Fruit fly (Drosophila melanogaster) whole organism, pupa: ENCODE data around the gene CG33172.

Experiments
- CG10348 ChIP-seq: fragments of 200-800 bp; sonication (Bioruptor generic); IDR thresholded peaks from 2 replicates; pipeline ENCODE4 v1.3.6; 2022; ENCODE audit warnings: missing biosample characterization, missing genetic modification characterization
- CG12605 ChIP-seq: fragments of 200-800 bp; sonication (Bioruptor generic); IDR thresholded peaks from 2 replicates; pipeline ENCODE4 v1.3.6; 2022; ENCODE audit warnings: missing biosample characterization, missing genetic modification characterization
- CG13204 ChIP-seq: fragments of 200-800 bp; sonication (Bioruptor generic); optimal IDR thresholded peaks from 2 replicates; lab custom pipeline; 2018; ENCODE audit warnings: missing biosample characterization, mild to moderate bottlenecking, missing genetic modification characterization, moderate library complexity
- CG14655 ChIP-seq: fragments of 200-800 bp; sonication (Bioruptor generic); optimal IDR thresholded peaks from 3 replicates; lab custom pipeline; 2017; ENCODE audit warnings: mild to moderate bottlenecking, missing biosample characterization, missing genetic modification reagents, missing genetic modification characterization
- CG15710 ChIP-seq: fragments of 200-800 bp; sonication (Bioruptor generic); optimal IDR thresholded peaks from 2 replicates; lab custom pipeline; 2018; ENCODE audit warnings: missing biosample characterization, mild to moderate bottlenecking, missing genetic modification characterization, moderate library complexity
- CG17806 ChIP-seq: fragments of 200-800 bp; sonication (Bioruptor generic); optimal IDR thresholded peaks from 2 replicates; lab custom pipeline; 2018; ENCODE audit warnings: missing biosample characterization, mild to moderate bottlenecking, missing genetic modification characterization, moderate library complexity
- CG32121 ChIP-seq: fragments of 200-800 bp; sonication (Bioruptor generic); IDR thresholded peaks from 2 replicates; pipeline ENCODE4 v1.3.6; 2022; ENCODE audit warnings: missing biosample characterization, missing genetic modification characterization
- CG34367 ChIP-seq: fragments of 200-800 bp; sonication (Bioruptor generic); optimal IDR thresholded peaks from 2 replicates; lab custom pipeline; 2018; ENCODE audit warnings: missing biosample characterization, mild to moderate bottlenecking, missing genetic modification characterization
- CG4496 ChIP-seq: fragments of 200-800 bp; sonication (Bioruptor generic); IDR thresholded peaks from 3 replicates; pipeline ENCODE4 v1.3.6; 2022; ENCODE audit warnings: missing biosample characterization, missing genetic modification characterization
- CG8159 ChIP-seq: fragments of 200-800 bp; sonication (Bioruptor generic); optimal IDR thresholded peaks from 3 replicates; lab custom pipeline; 2018; ENCODE audit warnings: missing biosample characterization, mild to moderate bottlenecking, missing genetic modification characterization, moderate library complexity
- CG8301 ChIP-seq: fragments of 200-800 bp; sonication (Bioruptor generic); optimal IDR thresholded peaks from 2 replicates; lab custom pipeline; 2018; ENCODE audit warnings: missing biosample characterization, mild to moderate bottlenecking, missing genetic modification characterization
- CG9948 ChIP-seq: fragments of 200-800 bp; sonication (Bioruptor generic); optimal IDR thresholded peaks from 2 replicates; lab custom pipeline; 2018; ENCODE audit warnings: missing biosample characterization, mild to moderate bottlenecking, missing genetic modification characterization, moderate library complexity
- D1 ChIP-seq: fragments of 200-800 bp; sonication (Bioruptor generic); optimal IDR thresholded peaks from 2 replicates; lab custom pipeline; 2018; ENCODE audit warnings: missing biosample characterization, mild to moderate bottlenecking, missing genetic modification characterization, moderate library complexity
- EcR ChIP-seq: fragments of 200-800 bp; sonication (Bioruptor generic); optimal IDR thresholded peaks from 3 replicates; lab custom pipeline; 2019; ENCODE audit warnings: missing biosample characterization, missing genetic modification characterization, mild to moderate bottlenecking, moderate library complexity, missing genetic modification reagents
- Ets98B ChIP-seq: fragments of 200-800 bp; sonication (Bioruptor generic); IDR thresholded peaks from 2 replicates; pipeline ENCODE4 v1.3.6; 2022; ENCODE audit warnings: missing biosample characterization, missing genetic modification characterization
- Pif1A ChIP-seq: fragments of 200-800 bp; sonication (Bioruptor generic); optimal IDR thresholded peaks from 3 replicates; lab custom pipeline; 2016; ENCODE audit warnings: missing biosample characterization, missing genetic modification characterization
- Pif1B ChIP-seq: fragments of 200-800 bp; sonication (Bioruptor generic); optimal IDR thresholded peaks from 3 replicates; lab custom pipeline; 2016; ENCODE audit warnings: missing biosample characterization, missing genetic modification characterization
- Snoo ChIP-seq: fragments of 200-800 bp; sonication (Bioruptor generic); optimal IDR thresholded peaks from 3 replicates; lab custom pipeline; 2017; ENCODE audit warnings: missing biosample characterization, mild to moderate bottlenecking, missing genetic modification characterization, inconsistent platforms
- fd96Ca ChIP-seq: fragments of 200-800 bp; sonication (Bioruptor generic); IDR thresholded peaks from 3 replicates; pipeline ENCODE4 v1.3.6; 2022; ENCODE audit warnings: missing biosample characterization, missing genetic modification characterization
- gl ChIP-seq: fragments of 200-800 bp; sonication (Bioruptor generic); optimal IDR thresholded peaks from 2 replicates; lab custom pipeline; 2018; ENCODE audit warnings: missing biosample characterization, mild to moderate bottlenecking, missing genetic modification characterization
- rn ChIP-seq: fragments of 200-800 bp; sonication (Bioruptor generic); IDR thresholded peaks from 2 replicates; pipeline ENCODE4 v1.3.6; 2022; ENCODE audit warnings: missing biosample characterization, missing genetic modification characterization

CG33172 gene

DNA sequence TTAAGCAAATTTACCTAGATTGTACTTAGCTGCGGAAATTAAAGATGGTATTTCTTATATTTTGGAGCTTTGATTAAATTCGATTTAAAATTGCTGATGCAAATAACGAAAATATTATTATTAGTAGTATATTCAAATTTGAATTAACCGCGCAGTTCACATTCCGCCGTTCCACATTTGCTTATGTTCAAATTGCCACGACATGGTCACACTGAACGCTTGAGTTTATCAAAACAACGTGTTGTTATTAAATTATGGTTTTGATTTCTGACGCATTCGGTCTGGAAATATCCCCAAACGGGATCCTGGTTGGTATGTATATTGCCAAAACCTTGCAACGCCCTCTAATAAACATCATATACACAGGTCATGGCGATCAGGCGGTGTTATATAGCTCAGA, at the start of gene CG33172:
TSS of gene CG33172 (plus strand) at position 208 of the 400 bp plus-strand sequence.
- TF ChIP-seq rn (no peak), CG8159 (tag; lab: Kevin White, UChicago) (no peak), CG13204 (GFP tag; lab: Kevin White, UChicago) (no peak), CG17806 (tag; lab: Kevin White, UChicago) (no peak), CG34367 (tag; lab: Kevin White, UChicago) (no peak), CG10348 (GFP tag; lab: Robert Waterston, UW) (no peak), CG15710 (no peak), CG14655 (GFP tag; lab: Kevin White, UChicago) (no peak), CG4496 (GFP tag; lab: Robert Waterston, UW) (no peak), CG12605 (GFP tag; lab: Robert Waterston, UW) (no peak), gl (tag; lab: Kevin White, UChicago) (no peak), EcR (GFP tag; lab: Kevin White, UChicago) (no peak), CG8301 (tag; lab: Kevin White, UChicago) (no peak), CG9948 (tag; lab: Kevin White, UChicago) (no peak), Snoo (tag; lab: Kevin White, UChicago) (no peak), Pif1A (GFP tag; lab: Kevin White, UChicago) (no peak), Pif1B (GFP tag; lab: Kevin White, UChicago) (no peak), CG32121 (GFP tag; lab: Robert Waterston, UW) (no peak), D1 (tag; lab: Kevin White, UChicago) (no peak)

DNA sequence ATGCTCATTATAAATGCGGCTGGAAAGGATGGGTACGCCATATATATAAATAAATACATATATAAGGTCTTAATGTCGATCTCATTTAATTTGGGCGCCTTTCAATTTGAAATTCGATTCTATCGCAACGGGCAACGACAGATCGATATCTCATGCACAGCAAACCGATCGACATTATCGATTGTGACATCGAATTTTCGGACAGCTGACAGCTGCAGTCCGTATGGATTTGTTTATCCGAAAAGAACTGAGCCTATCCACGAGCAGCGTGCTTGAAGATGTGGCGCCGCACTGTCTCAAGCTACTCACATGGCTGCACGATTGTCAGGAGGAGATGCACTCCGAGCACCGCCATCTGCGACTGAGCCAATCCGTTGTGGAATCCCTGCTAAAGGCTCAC, 37.5 kb upstream of the CG33172 start, which contains the start of gene CG8191:
TSS of gene CG8191 (plus strand) at position 211 of the 400 bp plus-strand sequence.
- no peak for TF ChIP-seq rn
- TF ChIP-seq CG4496 (GFP tag; lab: Robert Waterston, UW), result no peak
- TF ChIP-seq CG34367 (tag; lab: Kevin White, UChicago), result no peak
- no peak for TF ChIP-seq EcR (GFP tag; lab: Kevin White, UChicago)
- no peak for TF ChIP-seq CG9948 (tag; lab: Kevin White, UChicago)
- TF ChIP-seq Snoo (tag; lab: Kevin White, UChicago), result no peak
- no peak for TF ChIP-seq CG32121 (GFP tag; lab: Robert Waterston, UW)
- TF ChIP-seq CG10348 (GFP tag; lab: Robert Waterston, UW), result no peak
- no peak for TF ChIP-seq Pif1A (GFP tag; lab: Kevin White, UChicago)
- TF ChIP-seq CG15710, result no peak
- no peak for TF ChIP-seq D1 (tag; lab: Kevin White, UChicago)
- no peak for TF ChIP-seq CG13204 (GFP tag; lab: Kevin White, UChicago)

DNA sequence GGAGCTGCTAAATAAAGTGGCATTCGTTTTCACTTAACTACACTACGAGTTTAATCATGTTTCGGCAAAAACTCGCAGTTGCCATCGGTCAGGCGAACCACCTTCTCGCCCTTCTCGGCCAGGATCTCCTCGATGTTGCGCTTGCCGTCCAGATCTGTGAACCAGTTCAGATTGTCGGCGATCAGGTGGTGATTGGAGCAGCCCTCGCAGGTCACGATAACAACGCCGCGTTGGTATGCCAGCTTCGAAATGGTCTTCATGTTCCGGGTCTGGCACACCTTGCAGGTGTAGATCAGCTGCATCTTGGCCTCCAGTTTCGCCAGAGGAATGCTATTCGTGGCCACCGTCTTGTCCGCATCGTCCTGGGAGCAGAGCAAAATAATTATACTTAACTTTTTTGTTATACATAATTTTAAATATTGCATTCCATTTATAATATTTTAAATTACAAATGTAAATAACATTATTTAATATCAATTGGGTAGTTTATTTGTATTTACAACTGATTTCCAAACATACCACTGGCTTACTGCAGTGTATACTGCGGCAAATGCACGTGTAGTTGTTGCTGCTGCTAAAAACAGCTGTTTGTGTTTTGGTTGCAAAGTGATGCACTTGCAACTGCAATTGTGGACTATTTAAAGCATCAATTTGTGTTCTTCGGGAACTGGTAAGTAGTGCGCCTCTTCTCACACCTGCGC, 36.1 kb upstream of the CG33172 start:
- TF ChIP-seq CG34367 (tag; lab: Kevin White, UChicago) (no peak), CG4496 (GFP tag; lab: Robert Waterston, UW) (peak; percentile 48; the same call in 2 of the 3 replicates), CG14655 (GFP tag; lab: Kevin White, UChicago) (no peak), fd96Ca (GFP tag; lab: Robert Waterston, UW) (no peak), CG32121 (GFP tag; lab: Robert Waterston, UW) (peak; percentile 21; the same call in 1 of the 2 replicates), Pif1B (GFP tag; lab: Kevin White, UChicago) (no peak), CG12605 (GFP tag; lab: Robert Waterston, UW) (peak; percentile 52), CG8159 (tag; lab: Kevin White, UChicago) (no peak), CG8301 (tag; lab: Kevin White, UChicago) (no peak), Ets98B (GFP tag; lab: Robert Waterston, UW) (peak; percentile 9; the same call in 1 of the 2 replicates), Snoo (tag; lab: Kevin White, UChicago) (no peak), rn (peak; percentile 25; the same call in 1 of the 2 replicates)

DNA sequence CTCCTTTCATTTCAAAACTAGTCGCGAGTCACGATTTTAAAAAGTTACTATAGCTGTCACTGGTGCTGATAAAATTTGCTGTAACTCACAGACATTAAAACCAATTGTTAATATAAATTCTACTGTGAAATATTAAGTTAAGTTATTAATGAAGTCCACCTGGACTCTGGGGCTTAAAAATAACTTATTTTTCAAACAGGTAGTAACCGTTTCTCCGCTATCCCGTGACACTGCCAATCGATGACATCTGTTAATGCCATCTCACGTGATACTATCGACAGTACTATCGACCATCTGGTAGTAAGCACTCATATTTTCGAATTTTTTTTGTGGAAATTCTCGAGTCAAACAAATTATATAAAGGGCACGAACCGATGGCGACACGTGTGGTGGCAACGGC, 35.5 kb upstream of the CG33172 start, which contains the start of the genes CG12379 and MagR:
TSS of gene CG12379 (minus strand) at position 2 of the 400 bp plus-strand sequence.
TSS of gene MagR (plus strand) at position 276 of the 400 bp plus-strand sequence.
- no peak for TF ChIP-seq Pif1A (GFP tag; lab: Kevin White, UChicago)
- peak; percentile 0 for TF ChIP-seq Snoo (tag; lab: Kevin White, UChicago)
- peak; percentile 21 for TF ChIP-seq CG8301 (tag; lab: Kevin White, UChicago)
- TF ChIP-seq fd96Ca (GFP tag; lab: Robert Waterston, UW), result no peak
- peak; percentile 54 for TF ChIP-seq CG15710
- TF ChIP-seq CG9948 (tag; lab: Kevin White, UChicago), result peak; percentile 28
- peak; percentile 40 for TF ChIP-seq CG8159 (tag; lab: Kevin White, UChicago)
- TF ChIP-seq CG4496 (GFP tag; lab: Robert Waterston, UW), result peak; percentile 6; the same call in 1 of the 3 replicates
- TF ChIP-seq CG17806 (tag; lab: Kevin White, UChicago), result peak; percentile 0

- TF ChIP-seq CG10348 (GFP tag; lab: Robert Waterston, UW), result no peak
- TF ChIP-seq CG9948 (tag; lab: Kevin White, UChicago), result no peak
- no peak for TF ChIP-seq Ets98B (GFP tag; lab: Robert Waterston, UW)
- TF ChIP-seq CG13204 (GFP tag; lab: Kevin White, UChicago), result no peak
These were observed 32.4 kb upstream of the CG33172 start, which contains the start of gene Arp6 for dm6 chrX:15737110-15737509. Arp6 (minus strand) TSS chrX:15737120.
